Fruit fly (Drosophila melanogaster) whole organism, adult: ENCODE data around the gene CG46520.
"Not testable (repeated sequence)": the region's sequence is repeated elsewhere in the genome, so short reads cannot be mapped to it uniquely, and the experiment has no call there.

Source experiments
- CG11617 ChIP-seq: fragments of 200-800 bp; sonication (Bioruptor generic); optimal IDR thresholded peaks from 2 replicates; lab custom pipeline; 2017; ENCODE audit warnings: mild to moderate bottlenecking, missing biosample characterization, missing genetic modification reagents, missing genetic modification characterization
- CG1620 ChIP-seq: fragments of 200-800 bp; sonication (Bioruptor generic); optimal IDR thresholded peaks from 2 replicates; lab custom pipeline; 2016; ENCODE audit warnings: missing biosample characterization, missing genetic modification characterization
- Crg-1 ChIP-seq: fragments of 200-800 bp; sonication (Bioruptor generic); optimal IDR thresholded peaks from 2 replicates; lab custom pipeline; 2016; ENCODE audit warnings: missing biosample characterization, missing genetic modification characterization
- bab1 ChIP-seq: fragments of 200-800 bp; sonication (Bioruptor generic); optimal IDR thresholded peaks from 3 replicates; lab custom pipeline; 2019; ENCODE audit warnings: missing biosample characterization, mild to moderate bottlenecking, missing genetic modification characterization, moderate library complexity
- cnc ChIP-seq, 2 experiments: fragments of >200 bp; optimal IDR thresholded peaks; 2 replicates each; lab custom pipeline; 2017

DNA sequence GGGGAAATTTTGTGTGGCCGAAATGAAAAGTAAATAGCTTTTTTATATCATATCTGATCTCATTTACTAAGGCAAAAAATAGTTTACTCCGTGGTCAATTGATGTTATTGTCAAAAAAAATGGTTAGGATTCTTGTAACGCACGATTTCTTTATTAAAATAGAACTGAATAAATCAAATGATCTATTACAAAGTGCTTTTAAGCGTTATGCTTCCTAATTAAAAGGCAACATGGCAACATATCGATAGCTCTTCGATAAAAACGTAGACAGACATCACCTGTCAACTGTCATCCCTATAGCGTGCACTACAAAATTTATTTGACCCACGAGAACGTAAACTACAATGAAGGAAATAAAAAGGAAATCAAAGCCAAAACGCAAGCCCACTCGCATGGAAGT lies 34.5 kb upstream of the CG46520 start, which contains the start of gene CG46515:
- TF ChIP-seq bab1 (GFP tag; lab: Kevin White, UChicago); Crg-1; cnc (optimal IDR thresholded peaks at IDR 0.05; lab: Kevin White, UChicago); CG11617 (GFP tag; lab: Kevin White, UChicago); CG1620: not testable (repeated sequence)
